Worm (Caenorhabditis elegans): ENCODE measurements around the gene M02E1.1.

- no peak for TF ChIP-seq ceh-39 (tag; optimal IDR thresholded peaks at IDR 0.05)
- TF ChIP-seq mep-1 (tag; optimal IDR thresholded peaks at IDR 0.05): no peak
- TF ChIP-seq nhr-237 (tag; optimal IDR thresholded peaks at IDR 0.05): no peak
- TF ChIP-seq ces-1 (GFP tag; optimal IDR thresholded peaks at IDR 0.05): no peak
Measured at ce11 chrX:312238-312637, 13.7 kb upstream of the M02E1.1 start.
